Fruit fly (Drosophila melanogaster) whole organism, pupa: ENCODE results near the gene Rh6.

Experiments used
- CG10348 ChIP-seq: fragments of 200-800 bp; sonication (Bioruptor generic); IDR thresholded peaks from 2 replicates; pipeline ENCODE4 v1.3.6; 2022; ENCODE audit warnings: missing biosample characterization, missing genetic modification characterization
- CG12605 ChIP-seq: fragments of 200-800 bp; sonication (Bioruptor generic); IDR thresholded peaks from 2 replicates; pipeline ENCODE4 v1.3.6; 2022; ENCODE audit warnings: missing biosample characterization, missing genetic modification characterization
- CG13204 ChIP-seq: fragments of 200-800 bp; sonication (Bioruptor generic); optimal IDR thresholded peaks from 2 replicates; lab custom pipeline; 2018; ENCODE audit warnings: missing biosample characterization, mild to moderate bottlenecking, missing genetic modification characterization, moderate library complexity
- CG15710 ChIP-seq: fragments of 200-800 bp; sonication (Bioruptor generic); optimal IDR thresholded peaks from 2 replicates; lab custom pipeline; 2018; ENCODE audit warnings: missing biosample characterization, mild to moderate bottlenecking, missing genetic modification characterization, moderate library complexity
- CG17806 ChIP-seq: fragments of 200-800 bp; sonication (Bioruptor generic); optimal IDR thresholded peaks from 2 replicates; lab custom pipeline; 2018; ENCODE audit warnings: missing biosample characterization, mild to moderate bottlenecking, missing genetic modification characterization, moderate library complexity
- CG4496 ChIP-seq: fragments of 200-800 bp; sonication (Bioruptor generic); IDR thresholded peaks from 3 replicates; pipeline ENCODE4 v1.3.6; 2022; ENCODE audit warnings: missing biosample characterization, missing genetic modification characterization
- CG8159 ChIP-seq: fragments of 200-800 bp; sonication (Bioruptor generic); optimal IDR thresholded peaks from 3 replicates; lab custom pipeline; 2018; ENCODE audit warnings: missing biosample characterization, mild to moderate bottlenecking, missing genetic modification characterization, moderate library complexity
- CG8301 ChIP-seq: fragments of 200-800 bp; sonication (Bioruptor generic); optimal IDR thresholded peaks from 2 replicates; lab custom pipeline; 2018; ENCODE audit warnings: missing biosample characterization, mild to moderate bottlenecking, missing genetic modification characterization
- EcR ChIP-seq: fragments of 200-800 bp; sonication (Bioruptor generic); optimal IDR thresholded peaks from 3 replicates; lab custom pipeline; 2019; ENCODE audit warnings: missing biosample characterization, missing genetic modification characterization, mild to moderate bottlenecking, moderate library complexity, missing genetic modification reagents
- Ets98B ChIP-seq: fragments of 200-800 bp; sonication (Bioruptor generic); IDR thresholded peaks from 2 replicates; pipeline ENCODE4 v1.3.6; 2022; ENCODE audit warnings: missing biosample characterization, missing genetic modification characterization
- Snoo ChIP-seq: fragments of 200-800 bp; sonication (Bioruptor generic); optimal IDR thresholded peaks from 3 replicates; lab custom pipeline; 2017; ENCODE audit warnings: missing biosample characterization, mild to moderate bottlenecking, missing genetic modification characterization, inconsistent platforms
- fd96Ca ChIP-seq: fragments of 200-800 bp; sonication (Bioruptor generic); IDR thresholded peaks from 3 replicates; pipeline ENCODE4 v1.3.6; 2022; ENCODE audit warnings: missing biosample characterization, missing genetic modification characterization
- rn ChIP-seq: fragments of 200-800 bp; sonication (Bioruptor generic); IDR thresholded peaks from 2 replicates; pipeline ENCODE4 v1.3.6; 2022; ENCODE audit warnings: missing biosample characterization, missing genetic modification characterization

DNA sequence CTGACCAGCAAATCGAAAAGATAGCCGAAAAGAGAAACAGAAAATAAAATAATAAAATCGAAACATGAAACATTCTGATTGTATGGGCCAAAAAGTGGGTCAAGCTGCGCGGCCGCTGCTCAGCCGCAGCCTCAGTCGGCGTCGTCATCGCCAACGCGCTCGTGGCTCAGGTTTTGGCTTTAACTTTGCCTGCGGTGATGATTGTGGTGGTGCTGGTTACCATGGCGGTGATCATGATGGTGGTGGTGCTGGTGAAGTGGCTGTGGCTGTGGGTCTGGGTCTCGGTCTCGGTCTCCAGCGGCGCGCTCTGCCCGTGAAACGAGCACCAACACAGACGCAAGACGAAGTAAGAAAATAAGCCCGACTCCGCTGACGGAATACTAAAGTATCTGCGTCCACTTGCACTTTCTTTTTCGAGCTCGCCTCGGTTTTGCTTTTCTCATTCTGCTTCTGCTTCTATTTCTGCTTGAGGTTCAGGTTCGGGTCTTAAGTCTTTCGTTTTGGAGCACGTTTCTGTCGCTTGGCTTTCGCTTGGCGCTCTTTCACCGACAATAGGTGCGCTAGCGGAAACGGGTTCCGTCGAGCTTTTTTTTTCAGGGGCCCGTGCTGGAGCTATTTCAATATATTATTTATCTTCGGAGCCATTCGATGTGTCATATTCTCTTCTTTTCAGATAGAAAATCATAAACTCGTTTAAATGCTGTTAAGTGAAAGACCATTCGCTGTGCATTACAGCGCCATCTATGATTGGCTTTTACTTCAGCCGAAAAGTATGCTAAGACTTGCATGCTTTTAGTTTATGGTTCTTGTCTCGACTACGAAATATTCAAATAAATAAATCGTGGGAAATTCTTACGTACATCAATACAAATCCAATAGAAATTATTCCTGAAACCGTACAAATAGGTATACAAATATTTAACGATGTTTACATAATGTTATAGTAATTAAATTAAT, 45.2 kb upstream of the Rh6 start:
- TF ChIP-seq CG12605 (no peak), CG15710 (no peak), CG13204 (GFP tag; lab: Kevin White, UChicago) (no peak), Snoo (tag; lab: Kevin White, UChicago) (peak; percentile 23), CG17806 (tag; lab: Kevin White, UChicago) (no peak), Ets98B (no peak), CG10348 (GFP tag; lab: Robert Waterston, UW) (no peak), EcR (no peak), CG8159 (tag; lab: Kevin White, UChicago) (no peak), CG8301 (no peak), CG4496 (GFP tag; lab: Robert Waterston, UW) (peak; percentile 29; the same call in 1 of the 3 replicates), fd96Ca (GFP tag; lab: Robert Waterston, UW) (no peak), rn (GFP tag; lab: Robert Waterston, UW) (no peak)
